Fruit fly (Drosophila melanogaster): ENCODE data around the gene CG16782.

DNA sequence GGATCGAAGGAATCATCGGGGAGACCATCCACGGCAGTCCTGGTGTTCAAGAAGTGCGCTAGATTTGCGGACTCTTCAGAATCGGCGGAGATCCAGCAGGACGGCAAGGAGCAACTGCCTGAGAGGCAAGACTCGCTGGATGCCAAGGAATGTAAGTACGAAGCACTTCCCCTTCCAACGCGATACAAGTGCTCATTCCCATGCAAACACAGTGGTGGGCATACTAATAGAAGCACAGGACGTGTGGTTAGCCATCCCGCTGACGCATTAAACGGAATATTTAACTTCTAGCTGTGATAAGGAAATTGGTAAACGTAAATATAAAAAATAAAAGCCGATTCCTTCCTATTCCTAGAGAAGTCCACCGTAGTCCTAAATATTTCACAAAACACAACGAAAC lies 25.8 kb upstream of the CG16782 start:
- TF ChIP-seq psq (optimal IDR thresholded peaks at IDR 0.05), result no peak
- no peak for TF ChIP-seq pan (optimal IDR thresholded peaks at IDR 0.05)
- TF ChIP-seq CG8478 (optimal IDR thresholded peaks at IDR 0.05), result no peak
- TF ChIP-seq Dll (optimal IDR thresholded peaks at IDR 0.05), result no peak
- TF ChIP-seq usp (GFP tag; optimal IDR thresholded peaks at IDR 0.05), result no peak
- TF ChIP-seq EcR (GFP tag; optimal IDR thresholded peaks at IDR 0.05), result no peak
